Fruit fly (Drosophila melanogaster) whole organism, pupa: ENCODE results near the gene CG31010.
A peak's percentile ranks its signal among the peaks of the same experiment; 100 is the strongest.

Experiments used
- CG14655 ChIP-seq: fragments of 200-800 bp; sonication (Bioruptor generic); optimal IDR thresholded peaks from 3 replicates; lab custom pipeline; 2017; ENCODE audit warnings: mild to moderate bottlenecking, missing biosample characterization, missing genetic modification reagents, missing genetic modification characterization
- CG32121 ChIP-seq: fragments of 200-800 bp; sonication (Bioruptor generic); IDR thresholded peaks from 2 replicates; pipeline ENCODE4 v1.3.6; 2022; ENCODE audit warnings: missing biosample characterization, missing genetic modification characterization
- CG34367 ChIP-seq: fragments of 200-800 bp; sonication (Bioruptor generic); optimal IDR thresholded peaks from 2 replicates; lab custom pipeline; 2018; ENCODE audit warnings: missing biosample characterization, mild to moderate bottlenecking, missing genetic modification characterization
- CG4496 ChIP-seq: fragments of 200-800 bp; sonication (Bioruptor generic); IDR thresholded peaks from 3 replicates; pipeline ENCODE4 v1.3.6; 2022; ENCODE audit warnings: missing biosample characterization, missing genetic modification characterization
- CG8159 ChIP-seq: fragments of 200-800 bp; sonication (Bioruptor generic); optimal IDR thresholded peaks from 3 replicates; lab custom pipeline; 2018; ENCODE audit warnings: missing biosample characterization, mild to moderate bottlenecking, missing genetic modification characterization, moderate library complexity
- CG9948 ChIP-seq: fragments of 200-800 bp; sonication (Bioruptor generic); optimal IDR thresholded peaks from 2 replicates; lab custom pipeline; 2018; ENCODE audit warnings: missing biosample characterization, mild to moderate bottlenecking, missing genetic modification characterization, moderate library complexity
- EcR ChIP-seq: fragments of 200-800 bp; sonication (Bioruptor generic); optimal IDR thresholded peaks from 3 replicates; lab custom pipeline; 2019; ENCODE audit warnings: missing biosample characterization, missing genetic modification characterization, mild to moderate bottlenecking, moderate library complexity, missing genetic modification reagents
- gl ChIP-seq: fragments of 200-800 bp; sonication (Bioruptor generic); optimal IDR thresholded peaks from 2 replicates; lab custom pipeline; 2018; ENCODE audit warnings: missing biosample characterization, mild to moderate bottlenecking, missing genetic modification characterization

- TF ChIP-seq EcR (GFP tag; lab: Kevin White, UChicago) (no peak), gl (tag; lab: Kevin White, UChicago) (no peak), CG32121 (GFP tag; lab: Robert Waterston, UW) (no peak), CG8159 (tag; lab: Kevin White, UChicago) (no peak), CG14655 (no peak), CG34367 (tag; lab: Kevin White, UChicago) (no peak), CG4496 (GFP tag; lab: Robert Waterston, UW) (0 out of 3 replicates have a peak, but pooled peaks have one; percentile 22), CG9948 (tag; lab: Kevin White, UChicago) (no peak)
These were observed 15.7 kb downstream of the CG31010 start, which contains the start of gene Spn100A for dm6 chr3R:30690251-30690650.
